Worm (Caenorhabditis elegans): ENCODE results near the gene dif-1.

Gene dif-1

DNA sequence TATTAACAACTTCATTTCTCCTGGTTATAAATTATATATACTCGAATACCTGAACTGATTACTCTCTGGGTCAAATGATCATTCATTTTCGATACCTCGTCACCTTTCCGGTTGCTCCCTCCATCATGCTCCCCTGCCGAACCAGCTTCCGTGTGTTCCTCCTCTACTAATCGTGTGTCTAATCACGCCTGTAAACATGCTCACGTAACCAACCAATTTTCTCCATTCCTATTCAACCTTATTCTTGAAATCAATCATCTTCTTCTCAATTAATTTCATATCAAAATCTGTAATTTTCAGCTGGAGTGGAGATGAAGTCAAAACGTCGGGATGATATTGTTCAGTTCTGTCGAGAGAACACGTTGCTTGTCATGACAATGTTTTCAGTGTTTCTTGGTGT is 49.5 kb downstream of the dif-1 start, which contains the start of gene glt-6:
Gene glt-6 (plus strand): TSS at position 301 of the 400 bp plus-strand sequence.
- TF ChIP-seq fkh-3 (tag; optimal IDR thresholded peaks at IDR 0.05), result no peak
- TF ChIP-seq ztf-18 (tag; optimal IDR thresholded peaks at IDR 0.05), result no peak
- no peak for TF ChIP-seq hrde-1 (tag; optimal IDR thresholded peaks at IDR 0.05; ENCODE audit: borderline replicate concordance)
- TF ChIP-seq egrh-3 (GFP tag; IDR thresholded peaks at IDR 0.05), result no peak
